Fruit fly (Drosophila melanogaster): ENCODE data around the gene Ten-m.

dm6 chr3L:22437111-22437510 lies 29.4 kb upstream of the Ten-m start:
- TF ChIP-seq rgr (GFP tag; optimal IDR thresholded peaks at IDR 0.05) (no peak), pan (optimal IDR thresholded peaks at IDR 0.05) (no peak), Hr78 (GFP tag; optimal IDR thresholded peaks at IDR 0.05) (no peak), ey (GFP tag; optimal IDR thresholded peaks at IDR 0.05) (no peak), woc (GFP tag; optimal IDR thresholded peaks at IDR 0.05) (no peak)
